Worm (Caenorhabditis elegans) whole organism, L3 larva: ENCODE results near the gene Y56A3A.6.

ENCODE experiments used
- R02D3.7 ChIP-seq: fragments of 150-350 bp; optimal IDR thresholded peaks from 2 replicates; lab custom pipeline; 2014; ENCODE audit warnings: missing biosample characterization, missing genetic modification characterization
- ZK546.5 ChIP-seq: sonication (generic microtip); optimal IDR thresholded peaks from 2 replicates; lab custom pipeline; 2017; ENCODE audit warnings: missing biosample characterization, missing genetic modification characterization
- aly-2 ChIP-seq: fragments of 150-350 bp; optimal IDR thresholded peaks from 2 replicates; lab custom pipeline; 2014; ENCODE audit warnings: missing biosample characterization, missing genetic modification characterization
- ama-1 ChIP-seq: fragments of 150-350 bp; optimal IDR thresholded peaks from 2 replicates; lab custom pipeline; 2018
- ceh-16 ChIP-seq: sonication (generic microtip); optimal IDR thresholded peaks from 2 replicates; lab custom pipeline; 2017; ENCODE audit warnings: missing biosample characterization, missing genetic modification characterization
- ceh-28 ChIP-seq: fragments of 150-350 bp; optimal IDR thresholded peaks from 2 replicates; lab custom pipeline; 2014; ENCODE audit warnings: missing biosample characterization, missing genetic modification reagents, missing genetic modification characterization
- ceh-82 ChIP-seq: fragments of 150-350 bp; optimal IDR thresholded peaks from 2 replicates; lab custom pipeline; 2014; ENCODE audit warnings: missing biosample characterization, missing genetic modification characterization
- ceh-9 ChIP-seq: sonication (generic microtip); optimal IDR thresholded peaks from 2 replicates; lab custom pipeline; 2018; ENCODE audit warnings: missing biosample characterization, missing genetic modification characterization
- daf-12 ChIP-seq: fragments of 150-350 bp; optimal IDR thresholded peaks from 2 replicates; lab custom pipeline; 2014; ENCODE audit warnings: missing biosample characterization, missing genetic modification reagents, missing genetic modification characterization
- egl-27 ChIP-seq: sonication (generic microtip); optimal IDR thresholded peaks from 4 replicates; lab custom pipeline; 2017; ENCODE audit warnings: missing biosample characterization, missing genetic modification reagents, missing genetic modification characterization
- egl-5 ChIP-seq: fragments of 150-350 bp; optimal IDR thresholded peaks from 2 replicates; lab custom pipeline; 2017; ENCODE audit warnings: missing biosample characterization, missing genetic modification reagents, missing genetic modification characterization, inconsistent platforms
- elt-1 ChIP-seq: fragments of 150-350 bp; optimal IDR thresholded peaks from 2 replicates; lab custom pipeline; 2014; ENCODE audit warnings: missing biosample characterization, missing genetic modification characterization
- elt-2 ChIP-seq: sonication (generic microtip); optimal IDR thresholded peaks from 2 replicates; lab custom pipeline; 2016; ENCODE audit warnings: missing genetic modification reagents, mild to moderate bottlenecking, missing genetic modification characterization, missing compliant biosample characterization
- elt-3 ChIP-seq, 3 experiments: fragments of 150-350 bp in 1 of 3; sonication (generic microtip) in 2 of 3; optimal IDR thresholded peaks; 2 replicates in 2 of 3; 4 replicates in 1 of 3; lab custom pipeline; 2014 to 2017; ENCODE audit warnings: missing biosample characterization in 3 of 3, missing genetic modification characterization in 3 of 3
- eor-1 ChIP-seq, 2 experiments: fragments of 150-350 bp; optimal IDR thresholded peaks; 2 replicates each; lab custom pipeline; 2014 to 2018; ENCODE audit warnings: missing biosample characterization in 2 of 2, missing genetic modification characterization in 2 of 2
- fkh-10 ChIP-seq: sonication (generic microtip); optimal IDR thresholded peaks from 2 replicates; lab custom pipeline; 2017; ENCODE audit warnings: missing biosample characterization, missing genetic modification reagents, missing genetic modification characterization
- fkh-2 ChIP-seq: fragments of 150-350 bp; optimal IDR thresholded peaks from 2 replicates; lab custom pipeline; 2014; ENCODE audit warnings: missing biosample characterization, missing genetic modification reagents, missing genetic modification characterization
- fos-1 ChIP-seq: fragments of 150-350 bp; optimal IDR thresholded peaks from 2 replicates; lab custom pipeline; 2014; ENCODE audit warnings: missing biosample characterization, missing genetic modification characterization
- hmg-11 ChIP-seq: sonication (generic microtip); optimal IDR thresholded peaks from 2 replicates; lab custom pipeline; 2016; ENCODE audit warnings: missing genetic modification characterization, missing compliant biosample characterization
- jun-1 ChIP-seq: fragments of 150-350 bp; optimal IDR thresholded peaks from 2 replicates; lab custom pipeline; 2014; ENCODE audit warnings: missing biosample characterization, missing genetic modification reagents, missing genetic modification characterization
- lin-15B ChIP-seq: fragments of 150-350 bp; optimal IDR thresholded peaks from 2 replicates; lab custom pipeline; 2014; ENCODE audit warnings: missing biosample characterization, missing genetic modification characterization
- lin-39 ChIP-seq: fragments of 150-350 bp; optimal IDR thresholded peaks from 2 replicates; lab custom pipeline; 2018; ENCODE audit warnings: missing biosample characterization, missing genetic modification reagents, missing genetic modification characterization
- lsy-12 ChIP-seq: sonication (generic microtip); optimal IDR thresholded peaks from 2 replicates; lab custom pipeline; 2016; ENCODE audit warnings: mild to moderate bottlenecking, missing genetic modification characterization, missing compliant biosample characterization
- mdl-1 ChIP-seq: fragments of 150-350 bp; optimal IDR thresholded peaks from 2 replicates; lab custom pipeline; 2014; ENCODE audit warnings: missing biosample characterization, missing genetic modification characterization
- mml-1 ChIP-seq: fragments of 150-350 bp; sonication (generic microtip); optimal IDR thresholded peaks from 3 replicates; lab custom pipeline; 2014; ENCODE audit warnings: missing biosample characterization, missing genetic modification characterization
- nfya-1 ChIP-seq: sonication (generic microtip); optimal IDR thresholded peaks from 2 replicates; lab custom pipeline; 2017; ENCODE audit warnings: missing genetic modification characterization, mild to moderate bottlenecking, missing compliant biosample characterization, antibody characterized with exemption, moderate library complexity; ENCODE audit not compliant: insufficient read depth
- nhr-11 ChIP-seq: fragments of 150-350 bp; optimal IDR thresholded peaks from 2 replicates; lab custom pipeline; 2014; ENCODE audit warnings: missing biosample characterization, missing genetic modification characterization
- nhr-12 ChIP-seq: fragments of 150-350 bp; optimal IDR thresholded peaks from 2 replicates; lab custom pipeline; 2014; ENCODE audit warnings: missing biosample characterization, missing genetic modification characterization
- nhr-23 ChIP-seq: fragments of 150-350 bp; optimal IDR thresholded peaks from 2 replicates; lab custom pipeline; 2014; ENCODE audit warnings: missing biosample characterization, missing genetic modification reagents, missing genetic modification characterization
- nhr-237 ChIP-seq: fragments of 150-350 bp; optimal IDR thresholded peaks from 2 replicates; lab custom pipeline; 2014; ENCODE audit warnings: missing biosample characterization, missing genetic modification characterization
- nhr-25 ChIP-seq: sonication (generic microtip); optimal IDR thresholded peaks from 2 replicates; lab custom pipeline; 2017; ENCODE audit warnings: missing biosample characterization, missing genetic modification characterization
- nhr-28 ChIP-seq: fragments of 150-350 bp; optimal IDR thresholded peaks from 2 replicates; lab custom pipeline; 2014; ENCODE audit warnings: missing biosample characterization, missing genetic modification characterization
- nhr-43 ChIP-seq: sonication (generic microtip); optimal IDR thresholded peaks from 2 replicates; lab custom pipeline; 2016; ENCODE audit warnings: mild to moderate bottlenecking, missing genetic modification characterization, missing compliant biosample characterization; ENCODE audit not compliant: poor library complexity, severe bottlenecking
- nhr-67 ChIP-seq: fragments of 150-350 bp; optimal IDR thresholded peaks from 2 replicates; lab custom pipeline; 2014; ENCODE audit warnings: missing biosample characterization, missing genetic modification characterization
- nhr-76 ChIP-seq: fragments of 150-350 bp; sonication (generic microtip); optimal IDR thresholded peaks from 5 replicates; lab custom pipeline; 2014; ENCODE audit warnings: missing biosample characterization, missing genetic modification characterization
- nhr-77 ChIP-seq: fragments of 150-350 bp; optimal IDR thresholded peaks from 2 replicates; lab custom pipeline; 2014; ENCODE audit warnings: missing biosample characterization, missing genetic modification characterization
- pha-4 ChIP-seq: fragments of 150-350 bp; optimal IDR thresholded peaks from 2 replicates; lab custom pipeline; 2014; ENCODE audit warnings: missing biosample characterization, missing genetic modification reagents, missing genetic modification characterization
- pqm-1 ChIP-seq: fragments of 150-350 bp; optimal IDR thresholded peaks from 2 replicates; lab custom pipeline; 2017; ENCODE audit warnings: missing biosample characterization, missing genetic modification characterization, inconsistent platforms
- sea-2 ChIP-seq: fragments of 150-350 bp; sonication (generic microtip); optimal IDR thresholded peaks from 4 replicates; lab custom pipeline; 2014; ENCODE audit warnings: missing biosample characterization, missing genetic modification reagents, missing genetic modification characterization
- skn-1 ChIP-seq: fragments of 150-350 bp; optimal IDR thresholded peaks from 2 replicates; lab custom pipeline; 2014; ENCODE audit warnings: missing biosample characterization, missing genetic modification characterization
- snpc-4 ChIP-seq: fragments of 150-350 bp; optimal IDR thresholded peaks from 2 replicates; lab custom pipeline; 2014; ENCODE audit warnings: missing biosample characterization, missing genetic modification characterization
- tbx-2 ChIP-seq: sonication (generic microtip); optimal IDR thresholded peaks from 2 replicates; lab custom pipeline; 2016; ENCODE audit warnings: mild to moderate bottlenecking, missing genetic modification characterization, missing compliant biosample characterization
- unc-39 ChIP-seq: sonication (generic microtip); optimal IDR thresholded peaks from 4 replicates; lab custom pipeline; 2017; ENCODE audit warnings: missing biosample characterization, missing genetic modification characterization
- unc-62 ChIP-seq: fragments of 150-350 bp; sonication (generic microtip); optimal IDR thresholded peaks from 4 replicates; lab custom pipeline; 2014; ENCODE audit warnings: missing biosample characterization, missing genetic modification reagents, missing genetic modification characterization
- zag-1 ChIP-seq: fragments of 150-350 bp; optimal IDR thresholded peaks from 2 replicates; lab custom pipeline; 2014; ENCODE audit warnings: missing biosample characterization, missing genetic modification characterization
- ztf-11 ChIP-seq: fragments of 150-350 bp; optimal IDR thresholded peaks from 2 replicates; lab custom pipeline; 2014; ENCODE audit warnings: missing biosample characterization, missing genetic modification characterization
- ztf-4 ChIP-seq: fragments of 150-350 bp; optimal IDR thresholded peaks from 2 replicates; lab custom pipeline; 2014; ENCODE audit warnings: missing biosample characterization, missing genetic modification characterization

Gene Y56A3A.6

DNA sequence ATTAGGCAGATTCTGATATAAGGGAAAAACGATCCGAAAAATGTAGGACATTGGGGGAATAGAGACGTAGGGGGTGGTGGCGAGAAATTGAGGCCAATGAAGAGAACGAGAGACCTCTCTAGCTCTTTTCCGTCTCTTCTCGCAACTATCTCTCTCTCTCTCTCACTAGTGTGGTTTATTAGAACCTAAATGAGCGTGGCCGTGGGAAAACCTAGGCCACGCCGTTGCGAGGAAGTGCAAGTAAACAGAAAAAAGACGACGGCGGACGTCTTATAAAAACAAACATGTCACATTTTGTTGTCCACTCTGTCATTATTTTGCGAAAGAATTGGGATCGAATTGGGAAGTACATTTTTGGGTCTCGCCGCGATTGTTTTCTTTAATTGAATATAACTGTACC, 8.6 kb downstream of the Y56A3A.6 start:
- TF ChIP-seq elt-3 (tag; optimal IDR thresholded peaks at IDR 0.05; lab: Kevin White, UChicago) (no peak), nhr-76 (tag; lab: Kevin White, UChicago) (no peak), pha-4 (tag; lab: Kevin White, UChicago) (peak; percentile 96), aly-2 (no peak), nhr-25 (tag; lab: Kevin White, UChicago) (peak; percentile 74), lsy-12 (tag; lab: Kevin White, UChicago) (peak; percentile 64), unc-39 (no peak), ceh-82 (no peak), mml-1 (tag; lab: Kevin White, UChicago) (no peak), elt-2 (tag; lab: Kevin White, UChicago) (peak; percentile 65), daf-12 (tag; lab: Kevin White, UChicago) (no peak), jun-1 (peak; percentile 68), nhr-11 (tag; lab: Kevin White, UChicago) (no peak), R02D3.7 (tag; lab: Kevin White, UChicago) (peak; percentile 47), nhr-23 (tag; lab: Kevin White, UChicago) (peak; percentile 79), nhr-12 (tag; lab: Kevin White, UChicago) (no peak), ztf-11 (tag; lab: Kevin White, UChicago) (no peak), sea-2 (no peak), fos-1 (no peak), ZK546.5 (tag; lab: Kevin White, UChicago) (no peak), ama-1 (peak; percentile 43), nhr-43 (tag; lab: Kevin White, UChicago) (peak; percentile 86), fkh-2 (peak; percentile 23), zag-1 (tag; lab: Kevin White, UChicago) (no peak), ztf-4 (tag; lab: Kevin White, UChicago) (no peak), egl-27 (tag; lab: Kevin White, UChicago) (peak; percentile 7), nhr-28 (tag; lab: Kevin White, UChicago) (no peak), egl-5 (tag; lab: Kevin White, UChicago) (peak; percentile 86), nhr-237 (tag; lab: Kevin White, UChicago) (no peak), mdl-1 (tag; lab: Kevin White, UChicago) (no peak), lin-15B (tag; lab: Kevin White, UChicago) (peak; percentile 97), fkh-10 (GFP tag; lab: Kevin White, UChicago) (peak; percentile 68), eor-1 (tag; optimal IDR thresholded peaks at IDR 0.05; lab: Kevin White, UChicago) (no peak), snpc-4 (peak; percentile 97), tbx-2 (tag; lab: Kevin White, UChicago) (peak; percentile 25), lin-39 (tag; lab: Kevin White, UChicago) (peak; percentile 95), pqm-1 (tag; lab: Kevin White, UChicago) (peak; percentile 61), elt-1 (tag; lab: Kevin White, UChicago) (no peak), ceh-28 (tag; lab: Kevin White, UChicago) (peak; percentile 50), nhr-67 (tag; lab: Kevin White, UChicago) (no peak), nfya-1 (peak; percentile 97), skn-1 (tag; lab: Kevin White, UChicago) (peak; percentile 53), hmg-11 (peak; percentile 82), unc-62 (no peak), nhr-77 (no peak), ceh-16 (peak; percentile 24), ceh-9 (tag; lab: Kevin White, UChicago) (no peak)
